Worm (Caenorhabditis elegans): ENCODE data around the gene nep-18.
"Not testable (repeated sequence)": the region's sequence is repeated elsewhere in the genome, so short reads cannot be mapped to it uniquely, and the experiment has no call there.

nep-18 gene

ce11 chrII:2563973-2564372 is at the start of gene nep-18:
nep-18 (minus strand) TSS chrII:2564073.
- no peak for TF ChIP-seq ztf-11 (tag; optimal IDR thresholded peaks at IDR 0.05)
- no peak for TF ChIP-seq nhr-28 (tag; optimal IDR thresholded peaks at IDR 0.05)
- TF ChIP-seq fos-1 (tag; optimal IDR thresholded peaks at IDR 0.05), result no peak
- TF ChIP-seq nhr-11 (tag; optimal IDR thresholded peaks at IDR 0.05), result no peak
- TF ChIP-seq lin-15B (tag; optimal IDR thresholded peaks at IDR 0.05), result no peak
- no peak for TF ChIP-seq daf-12 (tag; optimal IDR thresholded peaks at IDR 0.05)
- TF ChIP-seq nhr-12 (tag; optimal IDR thresholded peaks at IDR 0.05), result no peak
- TF ChIP-seq nhr-67 (tag; optimal IDR thresholded peaks at IDR 0.05), result no peak
- TF ChIP-seq nhr-237 (tag; optimal IDR thresholded peaks at IDR 0.05), result no peak
- no peak for TF ChIP-seq aly-2 (tag; optimal IDR thresholded peaks at IDR 0.05)

ce11 chrII:2612278-2612677 is 48.4 kb upstream of the nep-18 start, which contains the start of gene D2062.13:
D2062.13 (plus strand) TSS chrII:2612578.
- not testable (repeated sequence) for TF ChIP-seq pqm-1 (tag; optimal IDR thresholded peaks at IDR 0.05); sea-2 (GFP tag; optimal IDR thresholded peaks at IDR 0.05); R02D3.7 (tag; optimal IDR thresholded peaks at IDR 0.05)

ce11 chrII:2611009-2611408 is 47.1 kb upstream of the nep-18 start:
- no peak for TF ChIP-seq fkh-2 (tag; optimal IDR thresholded peaks at IDR 0.05)
- TF ChIP-seq lin-15B (tag; optimal IDR thresholded peaks at IDR 0.05), result no peak
- TF ChIP-seq ceh-16 (tag; optimal IDR thresholded peaks at IDR 0.05), result no peak
- no peak for TF ChIP-seq ama-1 (optimal IDR thresholded peaks at IDR 0.05)
- TF ChIP-seq elt-2 (tag; optimal IDR thresholded peaks at IDR 0.05), result no peak
- no peak for TF ChIP-seq mdl-1 (tag; optimal IDR thresholded peaks at IDR 0.05)
- TF ChIP-seq unc-39 (tag; optimal IDR thresholded peaks at IDR 0.05), result no peak
- no peak for TF ChIP-seq R02D3.7 (tag; optimal IDR thresholded peaks at IDR 0.05)
- no peak for TF ChIP-seq nhr-77 (tag; optimal IDR thresholded peaks at IDR 0.05)
- no peak for TF ChIP-seq zag-1 (tag; optimal IDR thresholded peaks at IDR 0.05)
- no peak for TF ChIP-seq tbx-2 (tag; optimal IDR thresholded peaks at IDR 0.05)
- no peak for TF ChIP-seq aly-2 (tag; optimal IDR thresholded peaks at IDR 0.05)
- TF ChIP-seq lin-39 (tag; optimal IDR thresholded peaks at IDR 0.05), result no peak
- no peak for TF ChIP-seq nhr-28 (tag; optimal IDR thresholded peaks at IDR 0.05)
- TF ChIP-seq egl-5 (tag; optimal IDR thresholded peaks at IDR 0.05), result no peak

DNA sequence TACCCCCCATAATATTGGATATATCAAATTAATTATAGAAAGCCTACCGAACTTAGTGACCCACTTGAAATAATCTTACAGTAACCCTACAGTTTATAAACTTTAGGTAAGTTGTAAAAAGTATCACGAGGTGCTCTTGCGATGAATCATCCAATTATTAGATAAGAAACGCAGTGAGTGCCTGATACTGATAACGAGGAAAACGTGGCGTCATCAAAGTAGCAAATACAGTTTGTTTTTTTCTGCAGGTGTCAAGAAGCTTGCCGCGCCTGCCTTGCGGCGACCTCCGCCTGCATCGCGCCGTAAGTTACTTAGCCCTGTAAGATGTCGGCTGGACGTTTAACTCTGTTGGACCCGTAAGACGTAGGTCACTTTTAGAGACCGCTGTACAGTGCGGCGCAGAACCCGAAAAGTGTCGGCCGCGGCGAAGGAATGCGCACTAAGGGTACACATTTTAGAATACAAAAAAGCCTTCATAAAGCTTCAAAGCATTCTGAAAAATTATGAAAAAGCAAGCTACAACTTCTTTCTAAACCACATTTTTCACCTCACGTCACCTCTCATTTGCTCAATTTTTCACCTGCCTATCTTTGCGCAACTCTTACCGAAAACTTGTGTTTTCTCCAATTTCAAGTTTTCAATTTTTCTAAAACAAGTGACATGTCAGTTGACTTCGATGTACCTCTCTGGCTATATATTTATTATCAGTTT is 46.5 kb upstream of the nep-18 start, which contains the start of gene sri-38:
sri-38 (plus strand) TSS at position 661 of the 711 bp plus-strand sequence.
- TF ChIP-seq ceh-9 (tag; optimal IDR thresholded peaks at IDR 0.05) (no peak), elt-2 (tag; optimal IDR thresholded peaks at IDR 0.05) (peak; percentile 96), fos-1 (tag; optimal IDR thresholded peaks at IDR 0.05) (peak; percentile 30), nhr-12 (tag; optimal IDR thresholded peaks at IDR 0.05) (no peak), jun-1 (tag; optimal IDR thresholded peaks at IDR 0.05) (peak; percentile 55), pqm-1 (tag; optimal IDR thresholded peaks at IDR 0.05) (peak; percentile 73), lin-15B (tag; optimal IDR thresholded peaks at IDR 0.05) (no peak)

ce11 chrII:2605319-2605718 is 41.4 kb upstream of the nep-18 start, which contains the start of gene sri-77:
sri-77 (minus strand) TSS chrII:2605419.
- no peak for TF ChIP-seq elt-3 (tag; optimal IDR thresholded peaks at IDR 0.05)
- no peak for TF ChIP-seq mml-1 (tag; optimal IDR thresholded peaks at IDR 0.05)
- TF ChIP-seq nhr-25 (tag; optimal IDR thresholded peaks at IDR 0.05), result no peak
- TF ChIP-seq ceh-28 (tag; optimal IDR thresholded peaks at IDR 0.05), result no peak
- TF ChIP-seq fkh-2 (tag; optimal IDR thresholded peaks at IDR 0.05), result no peak

DNA sequence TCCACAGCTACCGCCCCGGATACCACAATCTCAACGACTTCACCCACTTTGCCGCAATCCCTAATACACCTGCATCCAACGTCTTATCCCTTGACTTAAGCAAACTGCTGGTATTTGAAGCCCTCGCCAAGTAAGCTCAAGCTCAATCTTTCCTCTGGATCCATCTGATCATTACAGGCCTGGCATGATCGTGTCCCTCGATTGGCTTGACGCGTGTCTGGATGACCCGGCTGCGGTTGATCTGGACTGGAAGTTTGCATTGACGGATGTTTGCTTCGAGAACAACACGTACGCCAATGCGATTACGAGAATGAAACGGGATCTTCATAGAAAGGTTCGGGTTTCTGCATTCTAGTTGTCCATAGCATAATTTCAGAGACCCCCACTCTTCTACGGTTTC is 37.1 kb upstream of the nep-18 start:
- TF ChIP-seq hmg-11 (tag; optimal IDR thresholded peaks at IDR 0.05) (no peak), nhr-28 (tag; optimal IDR thresholded peaks at IDR 0.05) (no peak), nhr-67 (tag; optimal IDR thresholded peaks at IDR 0.05) (no peak), nhr-11 (tag; optimal IDR thresholded peaks at IDR 0.05) (no peak), lsy-12 (tag; optimal IDR thresholded peaks at IDR 0.05) (no peak), ZK546.5 (tag; optimal IDR thresholded peaks at IDR 0.05) (no peak), tbx-2 (tag; optimal IDR thresholded peaks at IDR 0.05) (no peak), R02D3.7 (tag; optimal IDR thresholded peaks at IDR 0.05) (no peak), unc-39 (tag; optimal IDR thresholded peaks at IDR 0.05) (no peak), elt-2 (tag; optimal IDR thresholded peaks at IDR 0.05) (no peak), snpc-4 (tag; optimal IDR thresholded peaks at IDR 0.05) (no peak), elt-1 (tag; optimal IDR thresholded peaks at IDR 0.05) (no peak), sea-2 (GFP tag; optimal IDR thresholded peaks at IDR 0.05) (no peak), jun-1 (tag; optimal IDR thresholded peaks at IDR 0.05) (no peak), egl-5 (tag; optimal IDR thresholded peaks at IDR 0.05) (no peak), ztf-11 (tag; optimal IDR thresholded peaks at IDR 0.05) (no peak), nhr-23 (tag; optimal IDR thresholded peaks at IDR 0.05) (no peak), aly-2 (tag; optimal IDR thresholded peaks at IDR 0.05) (no peak), elt-3 (tag; optimal IDR thresholded peaks at IDR 0.05) (no peak), mdl-1 (tag; optimal IDR thresholded peaks at IDR 0.05) (no peak)

Data from whole organism, L3 larva.